Worm (Caenorhabditis elegans) whole organism, mixed stage, embryonic: ENCODE data around the gene ttr-18.

Source experiments
- M03D4.4 ChIP-seq: sonication (generic microtip); optimal IDR thresholded peaks from 2 replicates; lab custom pipeline; 2017; ENCODE audit warnings: mild to moderate bottlenecking, missing genetic modification characterization, missing compliant biosample characterization
- bed-3 ChIP-seq: fragments of 200-800 bp; sonication (Bioruptor generic); optimal IDR thresholded peaks from 3 replicates; lab custom pipeline; 2018; ENCODE audit warnings: mild to moderate bottlenecking, missing genetic modification characterization, moderate library complexity, missing compliant biosample characterization
- blmp-1 ChIP-seq: fragments of 150-350 bp; optimal IDR thresholded peaks from 2 replicates; lab custom pipeline; 2014; ENCODE audit warnings: missing biosample characterization, missing genetic modification characterization
- ceh-39 ChIP-seq: fragments of 150-350 bp; optimal IDR thresholded peaks from 2 replicates; lab custom pipeline; 2014; ENCODE audit warnings: missing biosample characterization, missing genetic modification characterization
- ceh-43 ChIP-seq: fragments of 200-800 bp; sonication (Bioruptor generic); optimal IDR thresholded peaks from 2 replicates; lab custom pipeline; 2018; ENCODE audit warnings: mild to moderate bottlenecking, missing genetic modification characterization, moderate library complexity, missing compliant biosample characterization
- ces-1 ChIP-seq: fragments of 150-350 bp; optimal IDR thresholded peaks from 2 replicates; lab custom pipeline; 2014; ENCODE audit warnings: missing biosample characterization, missing genetic modification reagents, missing genetic modification characterization
- cnd-1 ChIP-seq: fragments of 200-800 bp; sonication (Bioruptor generic); optimal IDR thresholded peaks from 2 replicates; lab custom pipeline; 2018; ENCODE audit warnings: mild to moderate bottlenecking, missing genetic modification characterization, missing compliant biosample characterization
- drap-1 ChIP-seq: fragments of 200-800 bp; sonication (Bioruptor generic); optimal IDR thresholded peaks from 3 replicates; lab custom pipeline; 2018; ENCODE audit warnings: mild to moderate bottlenecking, missing genetic modification characterization, missing compliant biosample characterization
- elt-1 ChIP-seq: sonication (generic microtip); optimal IDR thresholded peaks from 2 replicates; lab custom pipeline; 2017; ENCODE audit warnings: missing genetic modification characterization, mild to moderate bottlenecking, missing compliant biosample characterization, antibody characterized with exemption, moderate library complexity, borderline replicate concordance; ENCODE audit not compliant: insufficient read depth
- elt-3 ChIP-seq: fragments of 150-350 bp; optimal IDR thresholded peaks from 2 replicates; lab custom pipeline; 2014; ENCODE audit warnings: missing biosample characterization, missing genetic modification characterization
- flh-1 ChIP-seq: fragments of 200-800 bp; sonication (Bioruptor generic); optimal IDR thresholded peaks from 2 replicates; lab custom pipeline; 2018; ENCODE audit warnings: mild to moderate bottlenecking, missing genetic modification characterization, moderate library complexity, missing compliant biosample characterization
- ham-2 ChIP-seq: fragments of 200-800 bp; sonication (Bioruptor generic); optimal IDR thresholded peaks from 2 replicates; lab custom pipeline; 2018; ENCODE audit warnings: mild to moderate bottlenecking, missing genetic modification characterization, missing compliant biosample characterization
- hlh-1 ChIP-seq: fragments of 150-350 bp; optimal IDR thresholded peaks from 2 replicates; lab custom pipeline; 2014; ENCODE audit warnings: missing biosample characterization, missing genetic modification reagents, missing genetic modification characterization
- lin-13 ChIP-seq: fragments of 150-350 bp; optimal IDR thresholded peaks from 2 replicates; lab custom pipeline; 2014; ENCODE audit warnings: missing biosample characterization, missing genetic modification characterization
- lin-32 ChIP-seq: fragments of 200-800 bp; sonication (Bioruptor generic); optimal IDR thresholded peaks from 2 replicates; lab custom pipeline; 2018; ENCODE audit warnings: mild to moderate bottlenecking, missing genetic modification characterization, missing compliant biosample characterization
- lsy-2 ChIP-seq: fragments of 150-350 bp; optimal IDR thresholded peaks from 2 replicates; lab custom pipeline; 2014; ENCODE audit warnings: missing biosample characterization, missing genetic modification characterization
- mab-5 ChIP-seq: fragments of 150-350 bp; optimal IDR thresholded peaks from 2 replicates; lab custom pipeline; 2014; ENCODE audit warnings: missing biosample characterization, missing genetic modification characterization
- mep-1 ChIP-seq: fragments of 150-350 bp; optimal IDR thresholded peaks from 2 replicates; lab custom pipeline; 2017; ENCODE audit warnings: missing biosample characterization, missing genetic modification reagents, missing genetic modification characterization, inconsistent platforms
- mls-2 ChIP-seq: sonication (generic microtip); optimal IDR thresholded peaks from 2 replicates; lab custom pipeline; 2016; ENCODE audit warnings: mild to moderate bottlenecking, missing genetic modification characterization, moderate library complexity, missing compliant biosample characterization
- nhr-12 ChIP-seq: fragments of 150-350 bp; optimal IDR thresholded peaks from 2 replicates; lab custom pipeline; 2014; ENCODE audit warnings: missing biosample characterization, missing genetic modification characterization
- nhr-2 ChIP-seq: fragments of 150-350 bp; optimal IDR thresholded peaks from 2 replicates; lab custom pipeline; 2014; ENCODE audit warnings: missing biosample characterization, missing genetic modification characterization
- nhr-237 ChIP-seq: fragments of 150-350 bp; optimal IDR thresholded peaks from 2 replicates; lab custom pipeline; 2014; ENCODE audit warnings: missing biosample characterization, missing genetic modification characterization
- nhr-28 ChIP-seq: fragments of 150-350 bp; optimal IDR thresholded peaks from 2 replicates; lab custom pipeline; 2014; ENCODE audit warnings: missing biosample characterization, missing genetic modification characterization
- nhr-76 ChIP-seq: sonication (generic microtip); optimal IDR thresholded peaks from 2 replicates; lab custom pipeline; 2017; ENCODE audit warnings: missing biosample characterization, missing genetic modification characterization
- pha-4 ChIP-seq: fragments of 150-350 bp; optimal IDR thresholded peaks from 2 replicates; lab custom pipeline; 2018; ENCODE audit warnings: missing biosample characterization, missing genetic modification reagents, missing genetic modification characterization
- sem-2 ChIP-seq: fragments of 200-800 bp; sonication (Bioruptor generic); optimal IDR thresholded peaks from 2 replicates; lab custom pipeline; 2018; ENCODE audit warnings: mild to moderate bottlenecking, missing genetic modification characterization, missing compliant biosample characterization
- snpc-4 ChIP-seq: fragments of 150-350 bp; optimal IDR thresholded peaks from 2 replicates; lab custom pipeline; 2014; ENCODE audit warnings: missing biosample characterization, missing genetic modification characterization
- sptf-1 ChIP-seq: sonication (generic microtip); optimal IDR thresholded peaks from 2 replicates; lab custom pipeline; 2017; ENCODE audit warnings: mild to moderate bottlenecking, missing genetic modification characterization, moderate library complexity, missing compliant biosample characterization
- tbx-8 ChIP-seq: fragments of 200-800 bp; sonication (Bioruptor generic); optimal IDR thresholded peaks from 2 replicates; lab custom pipeline; 2018; ENCODE audit warnings: mild to moderate bottlenecking, missing genetic modification characterization, moderate library complexity, missing compliant biosample characterization
- unc-120 ChIP-seq: sonication (generic microtip); optimal IDR thresholded peaks from 2 replicates; lab custom pipeline; 2017; ENCODE audit warnings: missing genetic modification characterization, missing compliant biosample characterization; ENCODE audit not compliant: poor library complexity, severe bottlenecking
- unc-62 ChIP-seq: fragments of 150-350 bp; optimal IDR thresholded peaks from 2 replicates; lab custom pipeline; 2014; ENCODE audit warnings: missing biosample characterization, missing genetic modification reagents, missing genetic modification characterization
- zip-8 ChIP-seq: fragments of 150-350 bp; optimal IDR thresholded peaks from 2 replicates; lab custom pipeline; 2014; ENCODE audit warnings: missing biosample characterization, missing genetic modification characterization
- ztf-11 ChIP-seq: fragments of 150-350 bp; optimal IDR thresholded peaks from 2 replicates; lab custom pipeline; 2014; ENCODE audit warnings: missing biosample characterization, missing genetic modification characterization

The ttr-18 gene

DNA sequence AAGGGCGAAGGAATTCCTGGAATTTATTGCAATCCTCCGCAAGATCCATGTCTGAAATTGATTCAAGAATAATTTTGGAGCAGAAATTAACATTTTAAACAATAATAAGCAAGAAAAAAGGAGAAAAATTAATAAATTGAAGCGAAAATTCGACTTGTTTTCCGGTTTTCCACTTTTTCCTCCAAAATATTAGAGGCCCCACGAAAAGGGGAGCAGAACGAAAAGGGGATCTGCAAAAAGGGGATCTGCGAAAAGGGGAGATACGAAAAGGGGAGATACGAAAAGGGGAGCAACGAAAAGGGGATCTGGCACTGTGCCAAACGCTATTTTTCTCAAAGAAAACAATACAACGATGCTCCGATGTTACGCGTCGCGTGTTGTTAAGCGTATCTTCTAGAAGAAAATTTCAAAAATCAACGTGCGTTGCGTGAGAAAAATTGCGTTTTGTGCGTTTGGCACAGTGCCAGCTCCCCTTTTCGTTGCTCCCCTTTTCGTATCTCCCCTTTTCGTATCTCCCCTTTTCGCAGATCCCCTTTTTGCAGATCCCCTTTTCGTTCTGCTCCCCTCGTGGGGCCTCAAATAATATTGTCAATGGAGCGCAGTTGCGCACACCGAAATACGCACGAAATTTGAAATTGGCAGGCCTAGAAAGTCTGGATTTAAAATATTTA, 48.0 kb upstream of the ttr-18 start, which contains the start of gene Y62F5A.12:
Gene Y62F5A.12, minus strand, starts transcription at position 51 of the 671 bp plus-strand sequence.
- TF ChIP-seq tbx-8 (peak; percentile 6), mep-1 (tag; lab: Kevin White, UChicago) (peak; percentile 85), drap-1 (GFP tag; lab: Kevin White, UChicago) (peak; percentile 57), nhr-237 (peak; percentile 1), mls-2 (tag; lab: Kevin White, UChicago) (peak; percentile 52), lsy-2 (peak; percentile 46), hlh-1 (tag; lab: Kevin White, UChicago) (peak; percentile 7), sptf-1 (tag; lab: Kevin White, UChicago) (peak; percentile 95), unc-120 (peak; percentile 79), ces-1 (GFP tag; lab: Kevin White, UChicago) (peak; percentile 61), bed-3 (GFP tag; lab: Kevin White, UChicago) (peak; percentile 17), pha-4 (tag; lab: Kevin White, UChicago) (peak; percentile 22), lin-13 (tag; lab: Kevin White, UChicago) (peak; percentile 77), M03D4.4 (tag; lab: Kevin White, UChicago) (peak; percentile 49), cnd-1 (tag; lab: Kevin White, UChicago) (peak; percentile 68), ham-2 (peak; percentile 26), lin-32 (GFP tag; lab: Kevin White, UChicago) (peak; percentile 56)
- TF ChIP-seq, all 35 proteins: peak for 17; not testable (repeated sequence) for 18

- no peak for TF ChIP-seq mls-2 (tag; lab: Kevin White, UChicago)
- TF ChIP-seq nhr-76 (tag; lab: Kevin White, UChicago) = no peak
Measured at ce11 chrII:11533716-11534115, 47.2 kb upstream of the ttr-18 start, which contains the start of gene mdt-8. mdt-8 (minus strand) TSS chrII:11533816.

- TF ChIP-seq ces-1 (GFP tag; lab: Kevin White, UChicago) (no peak), blmp-1 (tag; lab: Kevin White, UChicago) (no peak), lin-13 (tag; lab: Kevin White, UChicago) (no peak), elt-3 (no peak), nhr-76 (tag; lab: Kevin White, UChicago) (no peak), lin-32 (GFP tag; lab: Kevin White, UChicago) (no peak), snpc-4 (tag; lab: Kevin White, UChicago) (no peak), sem-2 (GFP tag; lab: Kevin White, UChicago) (no peak)
Measured at ce11 chrII:11526954-11527353, 40.4 kb upstream of the ttr-18 start, which contains the start of gene age-1. age-1 (minus strand) TSS chrII:11527054.

DNA sequence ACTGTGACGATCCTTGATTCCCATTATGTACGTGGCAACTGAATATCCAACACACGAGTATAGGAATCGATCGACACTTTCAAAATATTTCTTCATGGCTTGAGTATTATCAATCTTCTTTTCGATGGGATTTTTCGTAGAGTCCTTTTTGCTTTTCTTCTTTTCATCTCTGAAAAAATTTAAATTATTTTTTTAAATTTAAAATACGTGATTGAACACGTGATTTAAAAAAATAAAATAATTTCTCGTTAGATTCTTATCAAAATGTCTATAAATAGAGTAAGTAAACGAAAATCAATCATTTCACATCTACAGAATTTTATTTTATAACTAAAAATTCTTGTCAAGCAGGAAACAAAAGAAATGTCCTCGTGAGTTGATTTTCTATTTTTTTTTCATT, 34.8 kb upstream of the ttr-18 start, which contains the start of gene Y62F5A.10:
Gene Y62F5A.10, plus strand, starts transcription at position 301 of the 400 bp plus-strand sequence.
- TF ChIP-seq elt-3 (no peak), lin-13 (tag; lab: Kevin White, UChicago) (no peak), cnd-1 (tag; lab: Kevin White, UChicago) (no peak), nhr-28 (no peak), mep-1 (tag; lab: Kevin White, UChicago) (no peak), unc-62 (GFP tag; lab: Kevin White, UChicago) (no peak), nhr-237 (no peak)

ce11 chrII:11518184-11518583, 31.6 kb upstream of the ttr-18 start, which contains the start of gene B0334.10:
B0334.10 (plus strand) TSS chrII:11518484.
- TF ChIP-seq flh-1 (GFP tag; lab: Kevin White, UChicago) (no peak), nhr-2 (tag; lab: Kevin White, UChicago) (no peak), nhr-237 (no peak), elt-1 (no peak), mab-5 (no peak), nhr-12 (no peak), blmp-1 (tag; lab: Kevin White, UChicago) (no peak), cnd-1 (tag; lab: Kevin White, UChicago) (no peak), ces-1 (GFP tag; lab: Kevin White, UChicago) (no peak), M03D4.4 (tag; lab: Kevin White, UChicago) (no peak), ztf-11 (tag; lab: Kevin White, UChicago) (no peak), drap-1 (GFP tag; lab: Kevin White, UChicago) (no peak), lsy-2 (no peak), tbx-8 (no peak), bed-3 (GFP tag; lab: Kevin White, UChicago) (no peak), ceh-43 (no peak), zip-8 (no peak), ceh-39 (tag; lab: Kevin White, UChicago) (no peak), mls-2 (tag; lab: Kevin White, UChicago) (no peak), nhr-28 (no peak)
